Fruit fly (Drosophila melanogaster): ENCODE results near the gene LPCAT.

DNA sequence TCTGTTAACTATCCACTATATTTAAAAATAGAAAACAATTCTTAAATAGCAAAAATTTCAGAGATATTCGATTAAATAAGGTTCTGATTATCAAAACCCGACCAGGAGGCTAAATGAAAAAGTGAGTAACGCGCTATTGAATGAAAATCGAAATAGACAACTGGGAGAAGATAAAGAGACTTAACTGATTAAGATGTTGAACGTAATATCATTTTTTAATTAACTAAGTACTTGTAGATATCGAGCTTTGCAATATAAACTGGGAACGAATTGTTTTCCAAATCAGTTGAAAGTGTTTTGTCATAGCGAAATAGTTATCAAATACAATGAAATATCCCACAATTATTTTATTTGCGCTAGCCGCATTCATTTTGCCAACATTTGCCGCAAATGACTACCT lies 46.3 kb downstream of the LPCAT start, which contains the start of gene CG34026:
- TF ChIP-seq Abd-B (GFP tag; optimal IDR thresholded peaks at IDR 0.05) (no peak), pan (optimal IDR thresholded peaks at IDR 0.05) (no peak), usp (GFP tag; optimal IDR thresholded peaks at IDR 0.05) (no peak), psq (GFP tag; optimal IDR thresholded peaks at IDR 0.05) (no peak), Rel (GFP tag; optimal IDR thresholded peaks at IDR 0.05) (no peak), Rel (tag; optimal IDR thresholded peaks at IDR 0.05) (no peak), Hr83 (GFP tag; optimal IDR thresholded peaks at IDR 0.05; ENCODE audit: poor library complexity, severe bottlenecking) (no peak), dsf (GFP tag; optimal IDR thresholded peaks at IDR 0.05; ENCODE audit: borderline replicate concordance) (no peak), foxo (GFP tag; optimal IDR thresholded peaks at IDR 0.05) (no peak), GATAd (GFP tag; optimal IDR thresholded peaks at IDR 0.05) (no peak), Hr78 (GFP tag; optimal IDR thresholded peaks at IDR 0.05) (no peak), Myc (optimal IDR thresholded peaks at IDR 0.05) (no peak), dmrt93B (GFP tag; optimal IDR thresholded peaks at IDR 0.05) (no peak), Dfd (GFP tag; optimal IDR thresholded peaks at IDR 0.05) (no peak)
